Fruit fly (Drosophila melanogaster) whole organism, adult: ENCODE measurements around the gene Mbs.
A peak's percentile ranks its signal among the peaks of the same experiment; 100 is the strongest.

Experiments used
- CG11617 ChIP-seq: fragments of 200-800 bp; sonication (Bioruptor generic); optimal IDR thresholded peaks from 2 replicates; lab custom pipeline; 2017; ENCODE audit warnings: mild to moderate bottlenecking, missing biosample characterization, missing genetic modification reagents, missing genetic modification characterization
- CG12768 ChIP-seq: fragments of 200-800 bp; sonication (Bioruptor generic); optimal IDR thresholded peaks from 2 replicates; lab custom pipeline; 2017; ENCODE audit warnings: missing biosample characterization, missing genetic modification characterization, mild to moderate bottlenecking, moderate library complexity, missing genetic modification reagents
- CG14711 ChIP-seq: fragments of 200-800 bp; sonication (Bioruptor generic); optimal IDR thresholded peaks from 2 replicates; lab custom pipeline; 2018; ENCODE audit warnings: missing biosample characterization, mild to moderate bottlenecking, missing genetic modification characterization, moderate library complexity
- CG1620 ChIP-seq: fragments of 200-800 bp; sonication (Bioruptor generic); optimal IDR thresholded peaks from 2 replicates; lab custom pipeline; 2016; ENCODE audit warnings: missing biosample characterization, missing genetic modification characterization
- CG33017 ChIP-seq: fragments of 200-800 bp; sonication (Bioruptor generic); optimal IDR thresholded peaks from 2 replicates; lab custom pipeline; 2018; ENCODE audit warnings: missing biosample characterization, mild to moderate bottlenecking, missing genetic modification characterization, moderate library complexity
- CG5204 ChIP-seq: fragments of 200-800 bp; sonication (Bioruptor generic); optimal IDR thresholded peaks from 2 replicates; lab custom pipeline; 2016; ENCODE audit warnings: missing biosample characterization, missing genetic modification characterization
- CG7045 ChIP-seq: fragments of 200-800 bp; sonication (Bioruptor generic); optimal IDR thresholded peaks from 2 replicates; lab custom pipeline; 2017; ENCODE audit warnings: missing biosample characterization, mild to moderate bottlenecking, missing genetic modification characterization
- CG7101 ChIP-seq: fragments of 200-800 bp; sonication (Bioruptor generic); optimal IDR thresholded peaks from 2 replicates; lab custom pipeline; 2018; ENCODE audit warnings: missing biosample characterization, mild to moderate bottlenecking, missing genetic modification characterization, moderate library complexity
- Clk ChIP-seq: fragments of 200-800 bp; sonication (Bioruptor generic); optimal IDR thresholded peaks from 2 replicates; lab custom pipeline; 2017; ENCODE audit warnings: missing biosample characterization, missing genetic modification characterization
- Crg-1 ChIP-seq: fragments of 200-800 bp; sonication (Bioruptor generic); optimal IDR thresholded peaks from 2 replicates; lab custom pipeline; 2016; ENCODE audit warnings: missing biosample characterization, missing genetic modification characterization
- Hr96 ChIP-seq: fragments of 200-800 bp; sonication (Bioruptor generic); optimal IDR thresholded peaks from 2 replicates; lab custom pipeline; 2016; ENCODE audit warnings: missing biosample characterization, missing genetic modification characterization
- Mnt ChIP-seq: fragments of 200-800 bp; sonication (Bioruptor generic); optimal IDR thresholded peaks from 2 replicates; lab custom pipeline; 2016; ENCODE audit warnings: missing biosample characterization, mild to moderate bottlenecking, missing genetic modification characterization
- bab1 ChIP-seq: fragments of 200-800 bp; sonication (Bioruptor generic); optimal IDR thresholded peaks from 3 replicates; lab custom pipeline; 2019; ENCODE audit warnings: missing biosample characterization, mild to moderate bottlenecking, missing genetic modification characterization, moderate library complexity
- cic ChIP-seq: fragments of 200-800 bp; sonication (Bioruptor generic); optimal IDR thresholded peaks from 2 replicates; lab custom pipeline; 2017; ENCODE audit warnings: missing biosample characterization, mild to moderate bottlenecking, missing genetic modification characterization, moderate library complexity
- cnc ChIP-seq, 2 experiments: fragments of >200 bp; optimal IDR thresholded peaks; 2 replicates each; lab custom pipeline; 2017
- kay ChIP-seq: fragments of 200-800 bp; sonication (Bioruptor generic); peaks from one replicate; lab custom pipeline; 2016; ENCODE audit warnings: missing biosample characterization, missing genetic modification characterization, borderline replicate concordance
- ovo ChIP-seq: fragments of 200-800 bp; sonication (Bioruptor generic); optimal IDR thresholded peaks from 2 replicates; lab custom pipeline; 2016; ENCODE audit warnings: missing biosample characterization, missing genetic modification characterization
- pad ChIP-seq: fragments of 200-800 bp; sonication (Bioruptor generic); optimal IDR thresholded peaks from 3 replicates; lab custom pipeline; 2017; ENCODE audit warnings: missing biosample characterization, missing genetic modification characterization, mild to moderate bottlenecking, moderate library complexity, missing genetic modification reagents
- tj ChIP-seq: fragments of 200-800 bp; sonication (Bioruptor generic); optimal IDR thresholded peaks from 3 replicates; lab custom pipeline; 2017; ENCODE audit warnings: missing biosample characterization, mild to moderate bottlenecking, missing genetic modification characterization, moderate library complexity
- toe ChIP-seq: fragments of 200-800 bp; sonication (Bioruptor generic); optimal IDR thresholded peaks from 2 replicates; lab custom pipeline; 2016; ENCODE audit warnings: missing biosample characterization, missing genetic modification characterization

The Mbs gene

DNA sequence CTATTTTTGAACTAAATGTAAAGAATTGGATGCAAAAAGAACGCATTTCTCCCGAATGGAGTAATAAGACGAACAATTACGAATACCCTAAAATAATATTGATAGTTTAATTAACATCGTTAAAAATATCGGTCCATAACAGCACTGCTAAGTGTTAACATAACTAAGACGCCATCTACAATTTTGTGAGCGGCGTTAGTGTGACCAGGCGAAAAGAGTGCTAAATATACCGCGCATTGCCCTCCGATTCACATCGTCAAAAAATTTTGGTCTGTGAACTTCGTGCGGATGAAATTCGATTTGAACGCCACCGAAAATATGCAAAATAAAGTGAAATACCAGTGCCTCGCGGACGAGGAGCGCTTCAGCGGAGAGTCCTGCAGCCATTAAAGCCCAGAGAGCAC, at the start of gene Mbs:
Gene Mbs, plus strand, starts transcription at position 241 of the 404 bp plus-strand sequence.
- TF ChIP-seq cnc (optimal IDR thresholded peaks at IDR 0.05; lab: Kevin White, UChicago) = no peak
- TF ChIP-seq tj (GFP tag; lab: Kevin White, UChicago) = no peak
- peak; percentile 24 for TF ChIP-seq CG1620
- TF ChIP-seq toe (GFP tag; lab: Kevin White, UChicago) = peak; percentile 29
- peak; percentile 60 for TF ChIP-seq kay (GFP tag; lab: Kevin White, UChicago)
- TF ChIP-seq Mnt (GFP tag; lab: Kevin White, UChicago) = peak; percentile 29
- peak; percentile 56 for TF ChIP-seq Hr96 (GFP tag; lab: Kevin White, UChicago)
- peak; percentile 38 for TF ChIP-seq CG7101 (tag; lab: Kevin White, UChicago)
- peak; percentile 27 for TF ChIP-seq CG14711 (tag; lab: Kevin White, UChicago)
- peak; percentile 22 for TF ChIP-seq CG5204
- no peak for TF ChIP-seq ovo
- TF ChIP-seq CG7045 = no peak
- TF ChIP-seq bab1 (GFP tag; lab: Kevin White, UChicago) = peak; percentile 33

- no peak for TF ChIP-seq bab1 (GFP tag; lab: Kevin White, UChicago)
- no peak for TF ChIP-seq toe (GFP tag; lab: Kevin White, UChicago)
- TF ChIP-seq CG12768 (GFP tag; lab: Kevin White, UChicago) = peak; percentile 40
- no peak for TF ChIP-seq tj (GFP tag; lab: Kevin White, UChicago)
- TF ChIP-seq CG33017 (tag; lab: Kevin White, UChicago) = peak; percentile 79
- peak; percentile 60 for TF ChIP-seq CG11617
- TF ChIP-seq Clk (GFP tag; lab: Kevin White, UChicago) = no peak
- no peak for TF ChIP-seq CG7045
- TF ChIP-seq ovo = peak; percentile 41
- no peak for TF ChIP-seq CG14711 (tag; lab: Kevin White, UChicago)
- TF ChIP-seq CG1620 = no peak
- TF ChIP-seq CG5204 = no peak
- peak; percentile 94 for TF ChIP-seq kay (GFP tag; lab: Kevin White, UChicago)
- TF ChIP-seq CG7101 (tag; lab: Kevin White, UChicago) = peak; percentile 50
- TF ChIP-seq cnc (optimal IDR thresholded peaks at IDR 0.05; lab: Kevin White, UChicago) = no peak
- peak; percentile 55 for TF ChIP-seq cic
- TF ChIP-seq Crg-1 = no peak
- peak; percentile 20 for TF ChIP-seq Hr96 (GFP tag; lab: Kevin White, UChicago)
- TF ChIP-seq Mnt (GFP tag; lab: Kevin White, UChicago) = no peak
- TF ChIP-seq pad = no peak
Observed at dm6 chr3L:16002116-16002716, 49.5 kb upstream of the Mbs start.

dm6 chr3L:16004401-16005237, 47.1 kb upstream of the Mbs start, which contains the start of the genes hzg and mRpS31:
Gene hzg (minus strand): TSS chr3L:16004736.
Gene mRpS31 (plus strand): TSS chr3L:16005193.
- TF ChIP-seq ovo (peak; percentile 35), toe (GFP tag; lab: Kevin White, UChicago) (peak; percentile 57), kay (GFP tag; lab: Kevin White, UChicago) (no peak), CG12768 (GFP tag; lab: Kevin White, UChicago) (peak; percentile 71), Crg-1 (no peak), CG33017 (tag; lab: Kevin White, UChicago) (peak; percentile 15), cic (peak; percentile 68), cnc (optimal IDR thresholded peaks at IDR 0.05; lab: Kevin White, UChicago) (no peak), CG14711 (tag; lab: Kevin White, UChicago) (peak; percentile 49), CG11617 (peak; percentile 44), CG1620 (peak; percentile 26), Mnt (GFP tag; lab: Kevin White, UChicago) (peak; percentile 62), tj (GFP tag; lab: Kevin White, UChicago) (peak; percentile 39), bab1 (GFP tag; lab: Kevin White, UChicago) (peak; percentile 45), CG7045 (peak; percentile 25), Hr96 (GFP tag; lab: Kevin White, UChicago) (peak; percentile 22), CG7101 (tag; lab: Kevin White, UChicago) (peak; percentile 69), CG5204 (no peak)

DNA sequence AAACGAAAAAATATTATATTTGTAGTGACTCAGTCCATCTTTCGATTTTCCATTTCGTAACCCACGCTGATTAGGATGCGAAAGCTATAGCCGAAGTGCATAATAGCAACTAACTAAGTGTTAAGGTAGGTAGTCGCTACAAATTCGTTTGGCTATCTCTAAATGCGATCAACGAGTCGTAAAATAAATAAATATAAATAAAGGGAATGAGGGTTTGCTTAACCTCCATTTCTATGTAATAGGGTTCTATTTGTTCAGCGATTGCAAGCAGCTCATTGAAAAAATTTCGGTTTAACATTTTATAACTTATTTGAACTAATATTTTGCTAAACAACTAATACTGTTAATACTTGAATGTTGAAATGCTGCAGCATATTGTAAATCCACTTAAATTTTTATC, 41.6 kb upstream of the Mbs start:
- TF ChIP-seq Crg-1 (no peak), cic (peak; percentile 60), kay (GFP tag; lab: Kevin White, UChicago) (no peak)

DNA sequence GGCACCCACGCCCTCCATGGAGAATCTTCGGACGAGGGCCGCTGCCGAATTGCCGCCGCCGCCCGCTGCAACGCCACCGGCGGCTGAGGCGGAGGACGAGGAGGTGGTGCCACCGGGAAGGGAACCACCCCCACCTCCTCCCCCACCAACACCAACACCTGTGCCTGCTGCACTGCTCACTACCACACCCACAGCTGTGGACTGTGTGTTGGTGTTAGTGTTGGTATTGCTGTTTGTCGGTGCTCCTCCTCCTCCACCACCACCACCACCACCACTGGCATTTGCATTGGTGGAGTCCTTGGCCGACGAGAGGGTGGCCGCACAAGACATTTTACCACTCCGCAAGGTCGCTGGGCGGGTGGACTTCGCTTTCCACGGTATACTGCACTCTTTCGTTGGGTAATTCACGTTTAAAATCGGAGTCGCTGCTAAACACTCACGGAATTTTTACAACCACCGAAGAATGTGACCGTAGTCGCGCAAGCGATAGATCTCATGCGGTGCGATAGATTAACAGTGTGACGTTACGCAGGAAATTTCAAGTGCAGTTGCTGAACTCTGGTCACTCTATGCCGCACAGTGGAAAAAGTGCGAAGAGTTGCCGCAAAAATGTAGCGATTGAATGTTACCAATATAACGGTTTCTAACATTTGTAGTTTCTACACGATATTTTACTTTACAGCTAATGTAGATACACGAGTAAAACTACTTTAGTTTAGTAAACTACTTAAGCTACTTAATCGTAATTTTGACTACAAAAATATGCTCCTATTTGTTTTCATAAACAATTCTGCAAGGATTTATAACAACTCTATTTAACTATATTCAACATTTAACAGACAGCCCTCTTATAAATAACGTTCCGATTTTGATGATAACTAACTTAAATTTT, 40.2 kb upstream of the Mbs start, which contains the start of gene mib1:
Gene mib1, minus strand, starts transcription at position 494 of the 892 bp plus-strand sequence.
- TF ChIP-seq kay (GFP tag; lab: Kevin White, UChicago) (no peak), Mnt (GFP tag; lab: Kevin White, UChicago) (peak; percentile 30), toe (GFP tag; lab: Kevin White, UChicago) (no peak), CG33017 (tag; lab: Kevin White, UChicago) (no peak), tj (GFP tag; lab: Kevin White, UChicago) (peak; percentile 22), ovo (peak; percentile 44), cic (peak; percentile 76), Hr96 (GFP tag; lab: Kevin White, UChicago) (peak; percentile 31), CG12768 (GFP tag; lab: Kevin White, UChicago) (peak; percentile 31), pad (peak; percentile 53), Crg-1 (no peak), CG5204 (no peak), CG11617 (peak; percentile 5), bab1 (GFP tag; lab: Kevin White, UChicago) (peak; percentile 71), CG7101 (tag; lab: Kevin White, UChicago) (peak; percentile 29), CG14711 (tag; lab: Kevin White, UChicago) (peak; percentile 40), CG1620 (no peak), cnc (optimal IDR thresholded peaks at IDR 0.05; lab: Kevin White, UChicago) (no peak)
